Fruit fly (Drosophila melanogaster): ENCODE results near the gene ppk18.

The ppk18 gene

DNA sequence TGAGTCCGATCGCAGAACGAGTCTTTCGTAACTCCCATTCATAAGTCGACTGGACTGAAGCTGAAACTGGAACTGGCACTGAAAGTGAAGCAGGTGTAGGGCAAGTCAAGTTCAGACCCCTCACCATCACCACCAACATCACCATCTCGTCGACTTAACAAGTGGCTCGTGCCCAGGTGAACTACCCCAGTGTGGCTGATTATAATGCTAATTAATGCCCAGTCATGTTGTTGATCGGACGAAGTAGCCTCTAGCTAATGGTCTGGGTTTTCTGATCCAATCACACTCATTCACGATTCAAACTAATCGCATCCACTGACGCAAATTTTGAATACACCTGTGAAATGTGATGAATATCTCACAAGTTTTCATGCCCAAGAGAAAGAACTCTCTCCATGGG, 42.0 kb downstream of the ppk18 start (continued):
- TF ChIP-seq Vsx1 (GFP tag; optimal IDR thresholded peaks at IDR 0.05) = peak; percentile 34
- TF ChIP-seq abd-A (tag; optimal IDR thresholded peaks at IDR 0.05) = peak; percentile 44
- TF ChIP-seq hth (optimal IDR thresholded peaks at IDR 0.05) = no peak
